Worm (Caenorhabditis elegans) whole organism, L4 larva: ENCODE data around the gene memb-1.
A peak's percentile ranks its signal among the peaks of the same experiment; 100 is the strongest.

Experiments
- F10B5.3 ChIP-seq: sonication (generic microtip); optimal IDR thresholded peaks from 2 replicates; lab custom pipeline; 2016; ENCODE audit warnings: mild to moderate bottlenecking, missing genetic modification characterization, missing compliant biosample characterization
- F26F4.8 ChIP-seq: fragments of 200-800 bp; sonication (Bioruptor generic); conservative IDR thresholded peaks from 2 replicates; pipeline ENCODE4 v1.3.6; 2022; ENCODE audit warnings: missing genetic modification characterization, missing compliant biosample characterization
- F44E2.7 ChIP-seq: fragments of 200-800 bp; sonication (Bioruptor generic); IDR thresholded peaks from 2 replicates; pipeline ENCODE4 v2.1.2; 2022; ENCODE audit warnings: missing genetic modification characterization, missing compliant biosample characterization
- R02D3.7 ChIP-seq: fragments of 150-350 bp; sonication (generic microtip); optimal IDR thresholded peaks from 3 replicates; lab custom pipeline; 2014; ENCODE audit warnings: missing biosample characterization, missing genetic modification characterization
- Y48G9A.11 ChIP-seq: fragments of 200-800 bp; sonication (Bioruptor generic); IDR thresholded peaks from 2 replicates; pipeline ENCODE4 v1.3.6; 2022; ENCODE audit warnings: missing genetic modification reagents, missing genetic modification characterization, missing compliant biosample characterization
- aha-1 ChIP-seq: fragments of 150-350 bp; peaks from one replicate; lab custom pipeline; 2014; ENCODE audit warnings: missing biosample characterization, missing genetic modification characterization
- aly-2 ChIP-seq: sonication (generic microtip); optimal IDR thresholded peaks from 2 replicates; lab custom pipeline; 2018; ENCODE audit warnings: missing biosample characterization, missing genetic modification characterization
- ama-1 ChIP-seq: fragments of 150-350 bp; optimal IDR thresholded peaks from 2 replicates; lab custom pipeline; 2014; ENCODE audit warnings: inconsistent platforms, mixed read lengths
- arid-1 ChIP-seq: fragments of 200-800 bp; sonication (Bioruptor generic); conservative IDR thresholded peaks from 2 replicates; pipeline ENCODE4 v1.3.6; 2022; ENCODE audit warnings: missing genetic modification reagents, missing genetic modification characterization, missing compliant biosample characterization
- attf-4 ChIP-seq: sonication (generic microtip); optimal IDR thresholded peaks from 3 replicates; lab custom pipeline; 2017; ENCODE audit warnings: missing biosample characterization, missing genetic modification characterization
- ceh-20 ChIP-seq: fragments of 200-800 bp; sonication (Bioruptor generic); IDR thresholded peaks from 2 replicates; pipeline ENCODE4 v1.3.6; 2022; ENCODE audit warnings: missing genetic modification reagents, missing genetic modification characterization, missing compliant biosample characterization
- ceh-32 ChIP-seq: sonication (generic microtip); optimal IDR thresholded peaks from 2 replicates; lab custom pipeline; 2016; ENCODE audit warnings: mild to moderate bottlenecking, missing genetic modification characterization, missing compliant biosample characterization; ENCODE audit not compliant: poor library complexity
- ceh-62 ChIP-seq: sonication (generic microtip); optimal IDR thresholded peaks from 2 replicates; lab custom pipeline; 2017; ENCODE audit warnings: missing biosample characterization, missing genetic modification characterization
- ces-1 ChIP-seq: fragments of 150-350 bp; sonication (generic microtip); optimal IDR thresholded peaks from 4 replicates; lab custom pipeline; 2014; ENCODE audit warnings: missing biosample characterization, missing genetic modification reagents, missing genetic modification characterization
- daf-12 ChIP-seq: fragments of 150-350 bp; optimal IDR thresholded peaks from 2 replicates; lab custom pipeline; 2014; ENCODE audit warnings: missing biosample characterization, missing genetic modification reagents, missing genetic modification characterization
- dpl-1 ChIP-seq: fragments of 150-350 bp; optimal IDR thresholded peaks from 2 replicates; lab custom pipeline; 2014; ENCODE audit warnings: missing biosample characterization, missing genetic modification reagents, missing genetic modification characterization
- egl-27 ChIP-seq: sonication (generic microtip); optimal IDR thresholded peaks from 3 replicates; lab custom pipeline; 2017; ENCODE audit warnings: missing biosample characterization, missing genetic modification reagents, missing genetic modification characterization
- egl-43 ChIP-seq: fragments of 200-800 bp; sonication (Bioruptor generic); IDR thresholded peaks from 2 replicates; pipeline ENCODE4 v1.3.6; 2022; ENCODE audit warnings: missing genetic modification reagents, missing genetic modification characterization, missing compliant biosample characterization
- fkh-10 ChIP-seq: fragments of 150-350 bp; optimal IDR thresholded peaks from 2 replicates; lab custom pipeline; 2014; ENCODE audit warnings: missing biosample characterization, missing genetic modification reagents, missing genetic modification characterization
- gei-8 ChIP-seq: fragments of 200-800 bp; sonication (Bioruptor generic); optimal IDR thresholded peaks from 2 replicates; lab custom pipeline; 2018; ENCODE audit warnings: mild to moderate bottlenecking, missing genetic modification characterization, missing compliant biosample characterization
- hif-1 ChIP-seq, 2 experiments: sonication (generic microtip); optimal IDR thresholded peaks; 2 replicates each; lab custom pipeline; 2016 to 2017; ENCODE audit warnings: missing compliant biosample characterization in 2 of 2, missing genetic modification characterization in 2 of 2, missing genetic modification reagents in 2 of 2, missing genotype in 2 of 2, mild to moderate bottlenecking in 1 of 2
- hlh-30 ChIP-seq: sonication (generic microtip); optimal IDR thresholded peaks from 2 replicates; lab custom pipeline; 2017; ENCODE audit warnings: antibody characterized with exemption, mild to moderate bottlenecking, missing genetic modification characterization, missing compliant biosample characterization; ENCODE audit not compliant: insufficient read depth
- hmg-1.1 ChIP-seq: fragments of 200-800 bp; sonication (Bioruptor generic); IDR thresholded peaks from 2 replicates; pipeline ENCODE4 v1.3.6; 2022; ENCODE audit warnings: missing genetic modification reagents, missing genetic modification characterization, missing compliant biosample characterization
- lin-13 ChIP-seq: fragments of 150-350 bp; optimal IDR thresholded peaks from 2 replicates; lab custom pipeline; 2014; ENCODE audit warnings: missing biosample characterization, missing genetic modification reagents, missing genetic modification characterization
- lsy-2 ChIP-seq, 2 experiments: fragments of 150-350 bp in 1 of 2; sonication (generic microtip) in 1 of 2; optimal IDR thresholded peaks; 2 replicates each; lab custom pipeline; 2014 to 2017; ENCODE audit warnings: missing biosample characterization in 2 of 2, missing genetic modification characterization in 2 of 2
- mdl-1 ChIP-seq, 2 experiments: fragments of 150-350 bp in 1 of 2; sonication (generic microtip) in 1 of 2; optimal IDR thresholded peaks; 2 replicates each; lab custom pipeline; 2014 to 2017; ENCODE audit warnings: missing biosample characterization in 2 of 2, missing genetic modification characterization in 2 of 2
- mdt-29 ChIP-seq: fragments of 200-800 bp; sonication (Bioruptor generic); IDR thresholded peaks from 2 replicates; pipeline ENCODE4 v1.3.6; 2022; ENCODE audit warnings: missing genetic modification reagents, missing genetic modification characterization, missing compliant biosample characterization
- mep-1 ChIP-seq: fragments of 150-350 bp; sonication (generic microtip); optimal IDR thresholded peaks from 3 replicates; lab custom pipeline; 2014; ENCODE audit warnings: missing biosample characterization, missing genetic modification characterization
- nhr-10 ChIP-seq: fragments of 150-350 bp; optimal IDR thresholded peaks from 2 replicates; lab custom pipeline; 2014; ENCODE audit warnings: missing biosample characterization, missing genetic modification characterization
- nhr-102 ChIP-seq: sonication (generic microtip); optimal IDR thresholded peaks from 2 replicates; lab custom pipeline; 2016; ENCODE audit warnings: mild to moderate bottlenecking, missing genetic modification characterization, moderate library complexity, missing compliant biosample characterization
- nhr-11 ChIP-seq: fragments of 150-350 bp; optimal IDR thresholded peaks from 2 replicates; lab custom pipeline; 2014; ENCODE audit warnings: missing biosample characterization, missing genetic modification characterization
- nhr-111 ChIP-seq: fragments of 200-800 bp; sonication (Bioruptor generic); optimal IDR thresholded peaks from 2 replicates; lab custom pipeline; 2018; ENCODE audit warnings: mild to moderate bottlenecking, missing genetic modification characterization, missing compliant biosample characterization
- nhr-237 ChIP-seq: sonication (generic microtip); optimal IDR thresholded peaks from 2 replicates; lab custom pipeline; 2017; ENCODE audit warnings: missing biosample characterization, missing genetic modification characterization
- nhr-41 ChIP-seq: fragments of 200-800 bp; sonication (Bioruptor generic); IDR thresholded peaks from 2 replicates; pipeline ENCODE4 v1.3.6; 2022; ENCODE audit warnings: missing genetic modification reagents, missing genetic modification characterization, missing compliant biosample characterization
- nhr-48 ChIP-seq: sonication (generic microtip); optimal IDR thresholded peaks from 2 replicates; lab custom pipeline; 2016; ENCODE audit warnings: mild to moderate bottlenecking, missing genetic modification characterization, missing compliant biosample characterization
- pha-4 ChIP-seq, 2 experiments: fragments of 150-350 bp in 1 of 2; fragments of 200-800 bp in 1 of 2; sonication (Bioruptor generic) in 1 of 2; IDR thresholded peaks in 1 of 2; optimal IDR thresholded peaks in 1 of 2; 2 replicates each; pipeline versions ENCODE4 v1.3.6 to Lab custom; 2014 to 2022; ENCODE audit warnings: missing genetic modification characterization in 2 of 2, missing genetic modification reagents in 2 of 2, missing biosample characterization in 1 of 2, missing compliant biosample characterization in 1 of 2
- php-3 ChIP-seq: fragments of 200-800 bp; sonication (Bioruptor generic); IDR thresholded peaks from 2 replicates; pipeline ENCODE4 v1.3.6; 2022; ENCODE audit warnings: missing genetic modification reagents, missing genetic modification characterization, missing compliant biosample characterization
- pqm-1 ChIP-seq: sonication (generic microtip); optimal IDR thresholded peaks from 2 replicates; lab custom pipeline; 2017; ENCODE audit warnings: missing biosample characterization, missing genetic modification characterization
- sdz-12 ChIP-seq: fragments of 200-800 bp; sonication (Bioruptor generic); optimal IDR thresholded peaks from 2 replicates; lab custom pipeline; 2018; ENCODE audit warnings: mild to moderate bottlenecking, missing genetic modification characterization, missing compliant biosample characterization
- snpc-1.2 ChIP-seq: fragments of 200-800 bp; sonication (Bioruptor generic); IDR thresholded peaks from 2 replicates; pipeline ENCODE4 v1.3.6; 2022; ENCODE audit warnings: missing genetic modification reagents, missing genetic modification characterization, missing compliant biosample characterization
- snpc-4 ChIP-seq: fragments of 150-350 bp; optimal IDR thresholded peaks from 2 replicates; lab custom pipeline; 2014; ENCODE audit warnings: missing biosample characterization, missing genetic modification characterization
- spr-1 ChIP-seq: sonication (generic microtip); optimal IDR thresholded peaks from 2 replicates; lab custom pipeline; 2016; ENCODE audit warnings: mild to moderate bottlenecking, missing genetic modification characterization, missing compliant biosample characterization
- spr-3 ChIP-seq: fragments of 200-800 bp; sonication (Bioruptor generic); optimal IDR thresholded peaks from 2 replicates; lab custom pipeline; 2018; ENCODE audit warnings: mild to moderate bottlenecking, missing genetic modification characterization, missing compliant biosample characterization
- tag-97 ChIP-seq: fragments of 200-800 bp; sonication (Bioruptor generic); IDR thresholded peaks from 2 replicates; pipeline ENCODE4 v1.3.6; 2022; ENCODE audit warnings: missing genetic modification characterization, missing compliant biosample characterization
- unc-130 ChIP-seq: sonication (generic microtip); optimal IDR thresholded peaks from 2 replicates; lab custom pipeline; 2016; ENCODE audit warnings: missing genetic modification reagents, missing genetic modification characterization, missing compliant biosample characterization
- unc-39 ChIP-seq: sonication (generic microtip); optimal IDR thresholded peaks from 2 replicates; lab custom pipeline; 2017; ENCODE audit warnings: missing biosample characterization, missing genetic modification characterization
- vab-7 ChIP-seq: fragments of 200-800 bp; sonication (Bioruptor generic); IDR thresholded peaks from 2 replicates; pipeline ENCODE4 v1.3.6; 2022; ENCODE audit warnings: missing genetic modification reagents, missing genetic modification characterization, missing compliant biosample characterization
- zag-1 ChIP-seq: fragments of 150-350 bp; optimal IDR thresholded peaks from 2 replicates; lab custom pipeline; 2014; ENCODE audit warnings: missing biosample characterization, missing genetic modification characterization
- zfp-3 ChIP-seq: fragments of 200-800 bp; sonication (Bioruptor generic); conservative IDR thresholded peaks from 2 replicates; pipeline ENCODE4 v1.3.6; 2022; ENCODE audit warnings: missing genetic modification reagents, missing genetic modification characterization, missing compliant biosample characterization
- zip-11 ChIP-seq: fragments of 200-800 bp; sonication (Bioruptor generic); IDR thresholded peaks from 2 replicates; pipeline ENCODE4 v1.3.6; 2022; ENCODE audit warnings: missing genetic modification characterization, missing compliant biosample characterization
- zip-2 ChIP-seq: fragments of 150-350 bp; optimal IDR thresholded peaks from 2 replicates; lab custom pipeline; 2014; ENCODE audit warnings: missing biosample characterization, missing genetic modification characterization
- ztf-7 ChIP-seq: fragments of 150-350 bp; optimal IDR thresholded peaks from 2 replicates; lab custom pipeline; 2014; ENCODE audit warnings: missing biosample characterization, missing genetic modification characterization

Gene memb-1

ce11 chrX:9465722-9466132, 24.4 kb upstream of the memb-1 start (continued):
- TF ChIP-seq nhr-11 (tag; lab: Kevin White, UChicago) (peak; percentile 99), zip-2 (tag; lab: Kevin White, UChicago) (peak; percentile 98), fkh-10 (GFP tag; lab: Kevin White, UChicago) (peak; percentile 99), R02D3.7 (tag; lab: Kevin White, UChicago) (no peak), F44E2.7 (GFP tag; lab: Robert Waterston, UW) (no peak), arid-1 (peak; percentile 90), spr-1 (tag; lab: Kevin White, UChicago) (peak; percentile 98), tag-97 (GFP tag; lab: Robert Waterston, UW) (peak; percentile 92; the same call in 1 of the 2 replicates), hlh-30 (tag; lab: Kevin White, UChicago) (peak; percentile 97), dpl-1 (GFP tag; lab: Kevin White, UChicago) (peak; percentile 75), zfp-3 (GFP tag; lab: Robert Waterston, UW) (peak; percentile 95), nhr-102 (peak; percentile 100), Y48G9A.11 (GFP tag; lab: Robert Waterston, UW) (peak; percentile 71), unc-130 (GFP tag; lab: Kevin White, UChicago) (peak; percentile 1), F10B5.3 (tag; lab: Kevin White, UChicago) (peak; percentile 96), nhr-48 (peak; percentile 98), ceh-32 (tag; lab: Kevin White, UChicago) (peak; percentile 92), spr-3 (peak; percentile 97), nhr-10 (tag; lab: Kevin White, UChicago) (peak; percentile 100), vab-7 (GFP tag; lab: Robert Waterston, UW) (peak; percentile 98), nhr-111 (peak; percentile 3), snpc-1.2 (GFP tag; lab: Robert Waterston, UW) (peak; percentile 76), aly-2 (peak; percentile 35), daf-12 (tag; lab: Kevin White, UChicago) (no peak), sdz-12 (GFP tag; lab: Kevin White, UChicago) (peak; percentile 1), pha-4 (GFP tag; IDR thresholded peaks at IDR 0.05; lab: Robert Waterston, UW) (peak; percentile 97), pha-4 (tag; optimal IDR thresholded peaks at IDR 0.05; lab: Kevin White, UChicago) (peak; percentile 99), ceh-62 (tag; lab: Kevin White, UChicago) (no peak), hif-1 (tag; optimal IDR thresholded peaks at IDR 0.05; lab: Kevin White, UChicago) (peak; percentile 65 to 89), hmg-1.1 (GFP tag; lab: Robert Waterston, UW) (peak; percentile 100), mdl-1 (tag; optimal IDR thresholded peaks at IDR 0.05; lab: Kevin White, UChicago) (peak; percentile 96), ama-1 (no peak), ztf-7 (tag; lab: Kevin White, UChicago) (peak; percentile 97), egl-27 (tag; lab: Kevin White, UChicago) (peak; percentile 73), lin-13 (GFP tag; lab: Kevin White, UChicago) (peak; percentile 98), gei-8 (GFP tag; lab: Kevin White, UChicago) (peak; percentile 78), nhr-41 (GFP tag; lab: Robert Waterston, UW) (peak; percentile 75), F26F4.8 (GFP tag; lab: Robert Waterston, UW) (no peak), zag-1 (tag; lab: Kevin White, UChicago) (peak; percentile 98), lsy-2 (tag; optimal IDR thresholded peaks at IDR 0.05; lab: Kevin White, UChicago) (peak; percentile 94 to 98), mep-1 (tag; lab: Kevin White, UChicago) (peak; percentile 100), php-3 (GFP tag; lab: Robert Waterston, UW) (peak; percentile 98), pqm-1 (tag; lab: Kevin White, UChicago) (peak; percentile 69), zip-11 (0 out of 2 replicates have a peak, but pooled peaks have one; percentile 44), unc-39 (tag; lab: Kevin White, UChicago) (peak; percentile 98), aha-1 (tag; lab: Kevin White, UChicago) (peak; percentile 100), nhr-237 (peak; percentile 91), ceh-20 (GFP tag; lab: Robert Waterston, UW) (peak; percentile 98), egl-43 (peak; percentile 96), ces-1 (GFP tag; lab: Kevin White, UChicago) (peak; percentile 96), mdt-29 (peak; percentile 95), attf-4 (tag; lab: Kevin White, UChicago) (peak; percentile 61), snpc-4 (tag; lab: Kevin White, UChicago) (no peak)
